Worm (Caenorhabditis elegans) whole organism, late embryonic: ENCODE data around the gene unc-82.

Experiments used
- K09A11.1 ChIP-seq: sonication (generic microtip); optimal IDR thresholded peaks from 2 replicates; lab custom pipeline; 2017; ENCODE audit warnings: antibody characterized with exemption, mild to moderate bottlenecking, missing genetic modification characterization, missing compliant biosample characterization; ENCODE audit not compliant: insufficient read depth
- T23F11.4 ChIP-seq: fragments of 200-800 bp; sonication (Bioruptor generic); optimal IDR thresholded peaks from 2 replicates; lab custom pipeline; 2018; ENCODE audit warnings: mild to moderate bottlenecking, missing genetic modification characterization, missing compliant biosample characterization
- Y22D7AL.16 ChIP-seq: sonication (generic microtip); optimal IDR thresholded peaks from 2 replicates; lab custom pipeline; 2016; ENCODE audit warnings: missing genetic modification characterization, missing compliant biosample characterization
- ahr-1 ChIP-seq: sonication (generic microtip); optimal IDR thresholded peaks from 2 replicates; lab custom pipeline; 2016; ENCODE audit warnings: missing genetic modification characterization, missing compliant biosample characterization
- ama-1 ChIP-seq: fragments of 150-350 bp; optimal IDR thresholded peaks from 2 replicates; lab custom pipeline; 2014
- ceh-14 ChIP-seq: sonication (generic microtip); optimal IDR thresholded peaks from 2 replicates; lab custom pipeline; 2016; ENCODE audit warnings: missing genotype, missing genetic modification characterization, missing compliant biosample characterization
- ceh-18 ChIP-seq: sonication (generic microtip); optimal IDR thresholded peaks from 2 replicates; lab custom pipeline; 2016; ENCODE audit warnings: missing genetic modification characterization, missing compliant biosample characterization
- ceh-19 ChIP-seq: fragments of 200-800 bp; sonication (Bioruptor generic); optimal IDR thresholded peaks from 2 replicates; lab custom pipeline; 2018; ENCODE audit warnings: mild to moderate bottlenecking, missing genetic modification characterization, missing compliant biosample characterization
- ceh-31 ChIP-seq: sonication (generic microtip); optimal IDR thresholded peaks from 2 replicates; lab custom pipeline; 2016; ENCODE audit warnings: missing genetic modification characterization, missing compliant biosample characterization
- ceh-34 ChIP-seq: sonication (generic microtip); optimal IDR thresholded peaks from 2 replicates; lab custom pipeline; 2016; ENCODE audit warnings: mild to moderate bottlenecking, missing genetic modification characterization, missing compliant biosample characterization
- ceh-48 ChIP-seq: sonication (generic microtip); optimal IDR thresholded peaks from 2 replicates; lab custom pipeline; 2016; ENCODE audit warnings: missing genetic modification characterization, inconsistent platforms, missing compliant biosample characterization
- ceh-6 ChIP-seq: fragments of 200-800 bp; sonication (Bioruptor generic); optimal IDR thresholded peaks from 2 replicates; lab custom pipeline; 2018; ENCODE audit warnings: mild to moderate bottlenecking, missing genetic modification characterization, missing compliant biosample characterization
- dmd-4 ChIP-seq: sonication (generic microtip); optimal IDR thresholded peaks from 2 replicates; lab custom pipeline; 2016; ENCODE audit warnings: borderline replicate concordance, missing genetic modification characterization, missing compliant biosample characterization
- elt-2 ChIP-seq: sonication (generic microtip); optimal IDR thresholded peaks from 2 replicates; lab custom pipeline; 2016; ENCODE audit warnings: missing genetic modification reagents, missing genetic modification characterization, missing compliant biosample characterization
- elt-4 ChIP-seq: sonication (generic microtip); optimal IDR thresholded peaks from 2 replicates; lab custom pipeline; 2016; ENCODE audit warnings: missing genetic modification characterization, missing compliant biosample characterization
- ets-4 ChIP-seq: sonication (generic microtip); optimal IDR thresholded peaks from 2 replicates; lab custom pipeline; 2016; ENCODE audit warnings: missing genetic modification characterization, missing compliant biosample characterization
- eyg-1 ChIP-seq: sonication (generic microtip); optimal IDR thresholded peaks from 2 replicates; lab custom pipeline; 2016; ENCODE audit warnings: missing genotype, missing genetic modification characterization, missing compliant biosample characterization
- fax-1 ChIP-seq: sonication (generic microtip); optimal IDR thresholded peaks from 2 replicates; lab custom pipeline; 2016; ENCODE audit warnings: missing genotype, missing genetic modification characterization, missing compliant biosample characterization
- fkh-10 ChIP-seq: fragments of 150-350 bp; optimal IDR thresholded peaks from 2 replicates; lab custom pipeline; 2014; ENCODE audit warnings: missing biosample characterization, missing genetic modification reagents, missing genetic modification characterization
- gmeb-2 ChIP-seq: sonication (generic microtip); optimal IDR thresholded peaks from 2 replicates; lab custom pipeline; 2016; ENCODE audit warnings: missing genetic modification characterization, inconsistent platforms, missing compliant biosample characterization
- hlh-13 ChIP-seq: fragments of 200-800 bp; sonication (Bioruptor generic); optimal IDR thresholded peaks from 2 replicates; lab custom pipeline; 2018; ENCODE audit warnings: mild to moderate bottlenecking, missing genetic modification characterization, missing compliant biosample characterization
- hlh-30 ChIP-seq: sonication (generic microtip); optimal IDR thresholded peaks from 2 replicates; lab custom pipeline; 2017; ENCODE audit warnings: antibody characterized with exemption, missing genetic modification characterization, missing compliant biosample characterization; ENCODE audit not compliant: insufficient read depth
- hlh-6 ChIP-seq: sonication (generic microtip); optimal IDR thresholded peaks from 2 replicates; lab custom pipeline; 2016; ENCODE audit warnings: missing genotype, missing genetic modification characterization, missing compliant biosample characterization
- lim-6 ChIP-seq: sonication (generic microtip); optimal IDR thresholded peaks from 2 replicates; lab custom pipeline; 2016; ENCODE audit warnings: missing genetic modification characterization, missing compliant biosample characterization
- madf-2 ChIP-seq: sonication (generic microtip); optimal IDR thresholded peaks from 2 replicates; lab custom pipeline; 2017; ENCODE audit warnings: missing genetic modification characterization, missing compliant biosample characterization
- nfya-1 ChIP-seq: sonication (generic microtip); optimal IDR thresholded peaks from 2 replicates; lab custom pipeline; 2017; ENCODE audit warnings: missing genetic modification characterization, mild to moderate bottlenecking, missing compliant biosample characterization, antibody characterized with exemption, moderate library complexity
- npax-4 ChIP-seq: sonication (generic microtip); optimal IDR thresholded peaks from 2 replicates; lab custom pipeline; 2016; ENCODE audit warnings: missing genetic modification characterization, missing compliant biosample characterization
- pax-1 ChIP-seq: fragments of 150-350 bp; optimal IDR thresholded peaks from 2 replicates; lab custom pipeline; 2014; ENCODE audit warnings: missing biosample characterization, missing genetic modification characterization
- pha-2 ChIP-seq: sonication (generic microtip); optimal IDR thresholded peaks from 2 replicates; lab custom pipeline; 2017; ENCODE audit warnings: mild to moderate bottlenecking, missing genetic modification characterization, missing compliant biosample characterization
- pha-4 ChIP-seq: fragments of 150-350 bp; optimal IDR thresholded peaks from 2 replicates; lab custom pipeline; 2018; ENCODE audit warnings: missing biosample characterization, missing genetic modification reagents, missing genetic modification characterization
- rnt-1 ChIP-seq: sonication (generic microtip); optimal IDR thresholded peaks from 2 replicates; lab custom pipeline; 2016; ENCODE audit warnings: missing genetic modification characterization, missing compliant biosample characterization
- syd-9 ChIP-seq: sonication (generic microtip); optimal IDR thresholded peaks from 2 replicates; lab custom pipeline; 2016; ENCODE audit warnings: mild to moderate bottlenecking, missing genetic modification characterization, moderate library complexity, missing compliant biosample characterization
- unc-3 ChIP-seq, 2 experiments: fragments of 200-800 bp in 1 of 2; sonication (Bioruptor generic) in 1 of 2; sonication (generic microtip) in 1 of 2; conservative IDR thresholded peaks in 1 of 2; optimal IDR thresholded peaks in 1 of 2; 2 replicates each; pipeline versions ENCODE4 v1.3.6 to Lab custom; 2016 to 2022; ENCODE audit warnings: missing compliant biosample characterization in 2 of 2, missing genetic modification characterization in 2 of 2, missing genetic modification reagents in 1 of 2
- unc-55 ChIP-seq: sonication (generic microtip); optimal IDR thresholded peaks from 2 replicates; lab custom pipeline; 2017; ENCODE audit warnings: missing biosample characterization, missing genetic modification reagents, missing genetic modification characterization

Gene unc-82

DNA sequence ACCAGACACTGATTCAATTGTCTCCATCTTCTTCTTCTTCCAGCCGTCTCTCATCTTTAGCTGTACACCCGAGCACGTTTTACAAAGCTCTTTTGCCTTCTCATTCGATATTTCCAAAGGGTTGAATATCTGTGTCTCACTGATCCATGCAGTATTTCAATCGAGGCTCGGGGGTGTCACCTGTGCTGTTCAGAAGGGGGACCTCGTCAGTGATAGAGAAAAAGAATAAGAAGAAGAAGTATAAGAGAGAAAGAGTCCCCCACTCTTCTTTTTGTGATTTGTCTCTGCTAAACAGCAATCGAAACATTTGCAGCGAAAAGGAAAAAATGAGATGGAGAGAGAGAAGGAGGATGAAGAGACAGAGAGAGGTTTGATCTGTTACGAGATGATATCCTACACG lies 1.8 kb downstream of the unc-82 start:
- TF ChIP-seq fkh-10 (GFP tag; lab: Kevin White, UChicago) (no peak), dmd-4 (no peak), hlh-13 (GFP tag; lab: Kevin White, UChicago) (no peak), ceh-18 (tag; lab: Kevin White, UChicago) (peak; percentile 87), nfya-1 (no peak), rnt-1 (tag; lab: Kevin White, UChicago) (peak; percentile 51), unc-55 (GFP tag; lab: Kevin White, UChicago) (peak; percentile 73)
- TF ChIP-seq, all 69 proteins: peak for 3

DNA sequence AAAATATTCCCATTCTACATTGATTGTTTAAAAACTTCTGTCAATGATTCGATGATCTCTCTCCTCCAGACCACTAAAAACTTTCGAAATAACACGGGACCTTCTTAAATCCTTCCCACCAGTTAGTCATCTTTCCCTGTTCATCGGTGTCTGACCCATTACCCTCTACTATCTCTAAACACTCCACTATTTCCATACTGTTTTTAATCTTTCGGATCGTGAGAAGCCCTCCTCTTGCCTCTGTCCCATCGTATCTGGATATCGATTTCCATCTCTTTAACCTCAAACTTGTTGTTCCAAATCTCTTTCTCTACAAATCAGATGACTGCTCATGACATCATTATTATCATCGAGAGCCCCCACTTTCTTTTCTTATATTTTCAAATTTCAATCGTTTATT lies 4.0 kb downstream of the unc-82 start:
- TF ChIP-seq Y22D7AL.16 = no peak
- no peak for TF ChIP-seq fax-1 (tag; lab: Kevin White, UChicago)
- no peak for TF ChIP-seq hlh-30 (tag; lab: Kevin White, UChicago)
- TF ChIP-seq ceh-14 (tag; lab: Kevin White, UChicago) = no peak
- TF ChIP-seq ama-1 = no peak
- no peak for TF ChIP-seq ceh-31 (tag; lab: Kevin White, UChicago)
- TF ChIP-seq elt-2 = no peak
- TF ChIP-seq eyg-1 = no peak
- no peak for TF ChIP-seq ceh-34 (tag; lab: Kevin White, UChicago)
- no peak for TF ChIP-seq pax-1 (tag; lab: Kevin White, UChicago)
- TF ChIP-seq pha-2 (tag; lab: Kevin White, UChicago) = no peak
- no peak for TF ChIP-seq K09A11.1 (tag; lab: Kevin White, UChicago)
- no peak for TF ChIP-seq hlh-6 (tag; lab: Kevin White, UChicago)
- TF ChIP-seq ets-4 (tag; lab: Kevin White, UChicago) = no peak
- TF ChIP-seq unc-3 (GFP tag; conservative IDR thresholded peaks at IDR 0.05; lab: Robert Waterston, UW) = no peak
- TF ChIP-seq unc-3 (tag; optimal IDR thresholded peaks at IDR 0.05; lab: Kevin White, UChicago) = no peak

DNA sequence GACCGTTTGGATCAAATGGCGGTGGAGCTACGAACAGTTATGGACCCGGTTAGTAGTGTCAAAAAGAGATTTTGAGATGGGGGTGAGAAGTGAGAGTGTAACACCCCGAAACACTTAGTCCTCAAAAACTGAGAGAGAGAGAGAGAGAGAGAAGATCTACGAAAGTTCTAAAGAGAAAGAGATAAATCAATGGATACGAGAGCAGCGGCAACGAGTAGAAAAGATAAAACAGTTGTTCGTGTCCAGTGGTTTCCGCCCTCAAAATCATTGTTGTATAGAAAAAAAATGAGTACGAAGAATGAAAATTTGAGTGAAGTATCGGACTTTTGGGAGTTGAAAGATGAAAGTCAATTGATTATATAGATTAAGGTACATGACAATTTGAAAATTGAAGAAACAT lies 4.7 kb downstream of the unc-82 start:
- TF ChIP-seq ceh-18 (tag; lab: Kevin White, UChicago) (peak; percentile 6), ceh-6 (GFP tag; lab: Kevin White, UChicago) (no peak), unc-55 (GFP tag; lab: Kevin White, UChicago) (peak; percentile 69), rnt-1 (tag; lab: Kevin White, UChicago) (peak; percentile 23)
- TF ChIP-seq, all 69 proteins: peak for 3

DNA sequence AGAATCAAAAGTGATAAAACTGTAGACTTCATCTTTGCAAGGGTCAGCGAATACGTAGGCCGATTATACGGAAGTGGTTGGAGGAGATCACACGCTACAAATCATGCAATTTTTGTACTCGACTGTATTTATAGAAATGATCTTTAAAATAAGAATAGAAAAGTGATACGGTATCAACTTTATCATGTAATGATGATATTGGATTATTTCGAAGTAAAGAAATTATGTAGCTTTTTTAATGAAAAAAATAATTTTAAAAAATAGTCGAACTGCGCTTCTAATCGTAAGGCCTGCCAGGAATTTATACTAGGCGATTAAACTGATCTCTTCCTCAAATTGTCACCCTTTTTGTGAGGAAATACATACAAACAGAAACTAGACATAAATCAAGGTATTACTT lies 9.6 kb downstream of the unc-82 start, which contains the start of gene B0496.11:
TSS of gene B0496.11 (minus strand) at position 101 of the 400 bp plus-strand sequence.
- no peak for TF ChIP-seq npax-4 (tag; lab: Kevin White, UChicago)
- no peak for TF ChIP-seq elt-4 (tag; lab: Kevin White, UChicago)
- no peak for TF ChIP-seq gmeb-2
- TF ChIP-seq unc-55 (GFP tag; lab: Kevin White, UChicago) = no peak
- TF ChIP-seq elt-2 = no peak
- TF ChIP-seq ceh-19 (GFP tag; lab: Kevin White, UChicago) = no peak
- no peak for TF ChIP-seq syd-9 (tag; lab: Kevin White, UChicago)

ce11 chrIV:7439377-7439776 lies 15.1 kb downstream of the unc-82 start:
- TF ChIP-seq T23F11.4 (GFP tag; lab: Kevin White, UChicago) (no peak), ceh-48 (tag; lab: Kevin White, UChicago) (no peak), dmd-4 (no peak), ceh-6 (GFP tag; lab: Kevin White, UChicago) (no peak), madf-2 (tag; lab: Kevin White, UChicago) (no peak), ahr-1 (tag; lab: Kevin White, UChicago) (no peak), fax-1 (tag; lab: Kevin White, UChicago) (no peak), Y22D7AL.16 (no peak), elt-2 (no peak), pha-4 (tag; lab: Kevin White, UChicago) (no peak), lim-6 (tag; lab: Kevin White, UChicago) (no peak)
